Fruit fly (Drosophila melanogaster) whole organism, wandering third instar larva: ENCODE measurements around the gene Irk1.

Experiments
- Abd-B ChIP-seq: fragments of >200 bp; optimal IDR thresholded peaks from 2 replicates; lab custom pipeline; 2017; ENCODE audit warnings: missing biosample characterization, missing genetic modification characterization
- CrebA ChIP-seq: fragments of 200-800 bp; sonication (Bioruptor generic); optimal IDR thresholded peaks from 2 replicates; lab custom pipeline; 2016; ENCODE audit warnings: missing biosample characterization, mild to moderate bottlenecking, missing genetic modification characterization, borderline replicate concordance
- HLH106 ChIP-seq: fragments of 200-800 bp; optimal IDR thresholded peaks from 3 replicates; lab custom pipeline; 2019; ENCODE audit warnings: missing biosample characterization, mild to moderate bottlenecking, missing genetic modification characterization, moderate library complexity
- Hr83 ChIP-seq: fragments of 200-300 bp; sonication (Bioruptor generic); optimal IDR thresholded peaks from 2 replicates; lab custom pipeline; 2016; ENCODE audit warnings: missing biosample characterization, mild to moderate bottlenecking, missing genetic modification characterization, moderate library complexity; ENCODE audit not compliant: poor library complexity, severe bottlenecking
- Jra ChIP-seq: sonication (Bioruptor generic); optimal IDR thresholded peaks from 2 replicates; lab custom pipeline; 2016; ENCODE audit warnings: missing biosample characterization, missing genetic modification characterization
- br ChIP-seq: fragments of 200-800 bp; sonication (Bioruptor generic); optimal IDR thresholded peaks from 2 replicates; lab custom pipeline; 2016; ENCODE audit warnings: missing biosample characterization, missing genetic modification characterization
- h ChIP-seq: fragments of 200-800 bp; sonication (Bioruptor generic); optimal IDR thresholded peaks from 3 replicates; lab custom pipeline; 2016; ENCODE audit warnings: missing biosample characterization, mild to moderate bottlenecking, missing genetic modification characterization
- pan ChIP-seq: fragments of >200 bp; optimal IDR thresholded peaks from 2 replicates; lab custom pipeline; 2017
- psq ChIP-seq: fragments of 200-800 bp; sonication (Bioruptor generic); optimal IDR thresholded peaks from 3 replicates; lab custom pipeline; 2017; ENCODE audit warnings: missing biosample characterization, mild to moderate bottlenecking, missing genetic modification characterization, moderate library complexity
- rgr ChIP-seq: fragments of 200-800 bp; sonication (Bioruptor generic); optimal IDR thresholded peaks from 3 replicates; lab custom pipeline; 2016; ENCODE audit warnings: missing biosample characterization, mild to moderate bottlenecking, missing genetic modification characterization
- sage ChIP-seq: fragments of 200-800 bp; sonication (Bioruptor generic); optimal IDR thresholded peaks from 2 replicates; lab custom pipeline; 2016; ENCODE audit warnings: missing biosample characterization, mild to moderate bottlenecking, missing genetic modification characterization
- sv ChIP-seq: fragments of 200-800 bp; sonication (Bioruptor generic); optimal IDR thresholded peaks from 3 replicates; lab custom pipeline; 2016; ENCODE audit warnings: missing biosample characterization, missing genetic modification characterization

dm6 chr3R:23174739-23175138 is 6.6 kb downstream of the Irk1 start:
- TF ChIP-seq HLH106 (tag; lab: Kevin White, UChicago) (peak; percentile 67), rgr (GFP tag; lab: Kevin White, UChicago) (peak; percentile 87), CrebA (GFP tag; lab: Kevin White, UChicago) (peak; percentile 36), sv (no peak), Hr83 (GFP tag; lab: Kevin White, UChicago) (no peak), pan (no peak), psq (GFP tag; lab: Kevin White, UChicago) (peak; percentile 52), h (GFP tag; lab: Kevin White, UChicago) (peak; percentile 67), Jra (no peak), Abd-B (GFP tag; lab: Kevin White, UChicago) (no peak), sage (GFP tag; lab: Kevin White, UChicago) (peak; percentile 54), br (GFP tag; lab: Kevin White, UChicago) (peak; percentile 70)
